Fruit fly (Drosophila melanogaster) Kc167 (cell line): ENCODE data around the gene Rabex-5.

Experiments used
- Myc ChIP-seq: fragments of >200 bp; optimal IDR thresholded peaks from 2 replicates; lab custom pipeline; 2017; ENCODE audit warnings: missing external identifiers
- Sin3A ChIP-seq: fragments of >200 bp; optimal IDR thresholded peaks from 2 replicates; lab custom pipeline; 2018; ENCODE audit warnings: missing external identifiers
- h ChIP-seq: fragments of >200 bp; optimal IDR thresholded peaks from 3 replicates; lab custom pipeline; 2018; ENCODE audit warnings: missing external identifiers
- insv ChIP-seq: fragments of >200 bp; optimal IDR thresholded peaks from 3 replicates; lab custom pipeline; 2018; ENCODE audit warnings: missing external identifiers
- psq ChIP-seq: fragments of >200 bp; optimal IDR thresholded peaks from 2 replicates; lab custom pipeline; 2017; ENCODE audit warnings: missing external identifiers
- ttk ChIP-seq: sonication (Bioruptor generic); optimal IDR thresholded peaks from 2 replicates; lab custom pipeline; 2017; ENCODE audit warnings: missing external identifiers

Gene Rabex-5

dm6 chr3L:1330420-1330819 lies 34.7 kb downstream of the Rabex-5 start:
- no peak for TF ChIP-seq psq
- no peak for TF ChIP-seq h (lab: Kevin White, UChicago)
- TF ChIP-seq ttk (lab: Kevin White, UChicago): no peak
- no peak for TF ChIP-seq insv
- TF ChIP-seq Myc (lab: Kevin White, UChicago): no peak
- no peak for TF ChIP-seq Sin3A (lab: Kevin White, UChicago)

DNA sequence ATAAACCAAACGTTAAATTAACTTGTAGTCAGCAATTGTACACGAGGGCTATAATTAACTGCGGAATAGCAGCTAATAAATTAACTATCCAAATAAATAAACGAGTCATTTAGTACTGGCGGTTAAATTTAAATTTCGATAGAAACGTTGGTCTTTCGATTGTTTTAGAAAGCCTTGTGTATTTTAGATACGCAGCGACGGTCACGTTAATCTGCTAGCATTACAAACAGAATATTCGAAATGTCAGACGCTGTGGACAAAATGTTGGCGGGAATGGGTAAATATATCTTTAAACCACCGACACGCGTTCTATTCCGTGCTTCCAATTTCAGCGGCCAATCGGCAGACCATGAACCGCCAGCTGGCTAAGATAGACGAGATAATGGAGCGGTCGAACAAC lies 35.8 kb downstream of the Rabex-5 start, which contains the start of gene msd1:
Gene msd1, plus strand, starts transcription at position 203 of the 400 bp plus-strand sequence.
- TF ChIP-seq Sin3A (lab: Kevin White, UChicago): no peak
- TF ChIP-seq h (lab: Kevin White, UChicago): no peak
- TF ChIP-seq Myc (lab: Kevin White, UChicago): no peak
- no peak for TF ChIP-seq ttk (lab: Kevin White, UChicago)
- no peak for TF ChIP-seq insv
- no peak for TF ChIP-seq psq

DNA sequence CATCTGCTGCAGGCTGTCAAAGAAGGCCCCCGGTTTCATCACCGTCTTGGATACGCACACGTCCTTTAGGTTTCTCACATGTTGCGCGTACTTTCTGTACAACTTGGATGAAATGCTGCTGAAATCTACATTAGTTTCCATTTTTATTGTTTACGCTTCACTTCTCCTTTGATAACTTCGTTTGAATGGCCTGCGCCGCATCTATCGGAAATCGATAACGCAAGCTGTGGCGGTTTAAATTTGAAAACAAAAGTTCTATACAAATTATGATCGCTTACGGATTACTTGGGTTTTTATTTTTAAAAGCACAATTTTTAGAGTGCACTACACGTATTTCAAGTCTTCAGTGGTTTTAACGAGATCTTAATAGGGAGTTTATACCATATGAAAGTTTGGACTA lies 37.3 kb downstream of the Rabex-5 start, which contains the start of gene msd5:
Gene msd5, minus strand, starts transcription at position 174 of the 400 bp plus-strand sequence.
- TF ChIP-seq ttk (lab: Kevin White, UChicago) (no peak), insv (no peak), psq (no peak), Myc (lab: Kevin White, UChicago) (no peak), Sin3A (lab: Kevin White, UChicago) (no peak)

DNA sequence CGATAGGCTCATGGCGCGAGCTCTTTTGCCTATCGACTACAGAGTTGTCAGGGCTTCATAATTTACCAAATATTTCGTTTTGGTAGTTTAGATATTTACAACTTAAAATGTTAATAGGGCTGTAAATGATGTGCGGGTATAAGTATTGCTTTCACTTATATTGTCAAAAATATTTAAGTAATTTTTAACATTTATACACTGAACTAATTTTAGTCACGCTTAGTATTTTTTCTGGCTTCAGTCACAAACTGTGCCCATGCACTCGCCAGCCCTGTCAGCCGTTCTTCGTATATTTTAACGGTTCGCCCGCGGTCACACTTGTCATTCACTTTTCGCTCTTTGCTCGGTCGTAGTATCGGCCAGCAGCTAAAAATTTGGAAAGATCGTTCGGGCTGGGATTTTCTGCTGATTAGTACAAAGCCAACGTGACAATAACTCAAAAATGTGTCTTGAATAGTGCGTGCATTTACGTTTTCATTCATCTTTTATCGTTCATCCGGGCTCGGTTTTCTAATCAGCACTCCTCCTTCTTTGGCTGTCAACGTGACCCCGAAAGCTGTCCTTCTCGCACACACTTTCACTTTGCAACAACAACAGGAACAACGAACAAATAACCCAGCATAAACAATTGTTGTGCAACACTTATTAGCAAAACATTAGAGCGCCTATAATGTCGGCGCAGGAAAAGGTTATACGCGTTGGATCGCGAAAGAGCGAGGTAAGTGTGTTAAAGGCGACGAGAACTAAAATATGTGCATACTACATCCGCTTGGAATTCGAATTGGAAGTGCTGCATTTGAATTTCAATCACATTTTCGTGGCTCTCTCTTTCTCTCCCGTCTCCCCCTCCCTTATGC lies 39.1 kb downstream of the Rabex-5 start, which contains the start of the genes Hmbs and CG2211:
Gene Hmbs, plus strand, starts transcription at position 319 of the 857 bp plus-strand sequence.
Gene CG2211, minus strand, starts transcription at position 789 of the 857 bp plus-strand sequence.
- TF ChIP-seq psq (no peak), Myc (lab: Kevin White, UChicago) (no peak), insv (no peak), Sin3A (lab: Kevin White, UChicago) (no peak), ttk (lab: Kevin White, UChicago) (no peak), h (lab: Kevin White, UChicago) (no peak)

dm6 chr3L:1335428-1335764 lies 39.7 kb downstream of the Rabex-5 start:
- TF ChIP-seq psq (no peak), insv (no peak), h (lab: Kevin White, UChicago) (no peak), ttk (lab: Kevin White, UChicago) (no peak), Sin3A (lab: Kevin White, UChicago) (no peak), Myc (lab: Kevin White, UChicago) (no peak)

dm6 chr3L:1335989-1336961 lies 40.6 kb downstream of the Rabex-5 start:
- no peak for TF ChIP-seq Myc (lab: Kevin White, UChicago)
- TF ChIP-seq h (lab: Kevin White, UChicago): no peak
- TF ChIP-seq ttk (lab: Kevin White, UChicago): no peak

DNA sequence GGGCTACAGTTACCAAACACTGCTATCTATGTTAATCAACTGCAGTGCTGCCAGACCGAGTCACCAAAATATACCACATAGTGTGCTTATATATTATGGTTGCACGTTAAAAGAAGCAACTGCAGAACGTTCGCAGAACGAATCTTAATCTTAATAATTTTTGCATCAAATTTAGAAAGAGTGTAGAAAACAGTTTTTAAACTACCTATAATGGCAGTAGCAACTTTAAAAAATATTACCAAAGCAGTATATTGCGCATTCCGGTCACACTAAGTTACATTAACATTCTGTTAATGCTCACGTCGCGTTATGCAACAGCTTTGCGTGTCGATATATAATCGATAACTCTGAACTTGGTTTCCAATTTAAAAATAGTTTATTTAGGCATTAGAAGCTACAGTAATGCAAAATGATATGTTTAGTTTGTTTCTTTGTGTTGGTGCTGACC lies 46.4 kb downstream of the Rabex-5 start, which contains the start of gene indra:
Gene indra, minus strand, starts transcription at position 271 of the 448 bp plus-strand sequence.
- TF ChIP-seq ttk (lab: Kevin White, UChicago): no peak
- no peak for TF ChIP-seq Myc (lab: Kevin White, UChicago)
- no peak for TF ChIP-seq h (lab: Kevin White, UChicago)
- no peak for TF ChIP-seq insv
- no peak for TF ChIP-seq Sin3A (lab: Kevin White, UChicago)
- no peak for TF ChIP-seq psq

- no peak for TF ChIP-seq insv
- TF ChIP-seq Sin3A (lab: Kevin White, UChicago): no peak
- TF ChIP-seq ttk (lab: Kevin White, UChicago): no peak
- no peak for TF ChIP-seq psq
- TF ChIP-seq h (lab: Kevin White, UChicago): no peak
- no peak for TF ChIP-seq Myc (lab: Kevin White, UChicago)
These were observed 51.4 kb downstream of the Rabex-5 start for dm6 chr3L:1346956-1347587.
